Fruit fly (Drosophila melanogaster) whole organism, wandering third instar larva: ENCODE results near the gene CG34256.
A peak's percentile ranks its signal among the peaks of the same experiment; 100 is the strongest.

ENCODE experiments used
- Abd-B ChIP-seq: fragments of >200 bp; optimal IDR thresholded peaks from 2 replicates; lab custom pipeline; 2017; ENCODE audit warnings: missing biosample characterization, missing genetic modification characterization
- CG32264 ChIP-seq: fragments of 200-800 bp; sonication (Bioruptor generic); optimal IDR thresholded peaks from 2 replicates; lab custom pipeline; 2016; ENCODE audit warnings: missing biosample characterization, missing genetic modification characterization
- CG9705 ChIP-seq: fragments of 200-800 bp; sonication (Bioruptor generic); optimal IDR thresholded peaks from 2 replicates; lab custom pipeline; 2018; ENCODE audit warnings: missing biosample characterization, mild to moderate bottlenecking, missing genetic modification characterization
- CrebA ChIP-seq: fragments of 200-800 bp; sonication (Bioruptor generic); optimal IDR thresholded peaks from 2 replicates; lab custom pipeline; 2016; ENCODE audit warnings: missing biosample characterization, mild to moderate bottlenecking, missing genetic modification characterization, borderline replicate concordance
- Dfd ChIP-seq: fragments of >200 bp; optimal IDR thresholded peaks from 2 replicates; lab custom pipeline; 2017; ENCODE audit warnings: missing biosample characterization, missing genetic modification characterization
- Dif ChIP-seq: fragments of 200-275, 200-300 bp; sonication (Bioruptor generic); optimal IDR thresholded peaks from 2 replicates; lab custom pipeline; 2018; ENCODE audit warnings: missing biosample characterization, missing genetic modification characterization; ENCODE audit not compliant: partially characterized antibody
- GATAd ChIP-seq: sonication (Bioruptor generic); optimal IDR thresholded peaks from 2 replicates; lab custom pipeline; 2016; ENCODE audit warnings: missing biosample characterization, missing genetic modification characterization
- HLH106 ChIP-seq: fragments of 200-800 bp; optimal IDR thresholded peaks from 3 replicates; lab custom pipeline; 2019; ENCODE audit warnings: missing biosample characterization, mild to moderate bottlenecking, missing genetic modification characterization, moderate library complexity
- Hnf4 ChIP-seq: fragments of 200-800 bp; sonication (Bioruptor generic); optimal IDR thresholded peaks from 2 replicates; lab custom pipeline; 2016; ENCODE audit warnings: missing biosample characterization, mild to moderate bottlenecking, missing genetic modification characterization
- Hr78 ChIP-seq: fragments of >200 bp; optimal IDR thresholded peaks from 2 replicates; lab custom pipeline; 2017; ENCODE audit warnings: missing biosample characterization, missing genetic modification characterization
- Hr83 ChIP-seq: fragments of 200-300 bp; sonication (Bioruptor generic); optimal IDR thresholded peaks from 2 replicates; lab custom pipeline; 2016; ENCODE audit warnings: missing biosample characterization, mild to moderate bottlenecking, missing genetic modification characterization, moderate library complexity; ENCODE audit not compliant: poor library complexity, severe bottlenecking
- Jra ChIP-seq: sonication (Bioruptor generic); optimal IDR thresholded peaks from 2 replicates; lab custom pipeline; 2016; ENCODE audit warnings: missing biosample characterization, missing genetic modification characterization
- Mio ChIP-seq: sonication (Bioruptor generic); optimal IDR thresholded peaks from 2 replicates; lab custom pipeline; 2016; ENCODE audit warnings: missing biosample characterization, missing genetic modification characterization
- Myc ChIP-seq: fragments of >200 bp; optimal IDR thresholded peaks from 2 replicates; lab custom pipeline; 2017
- N ChIP-seq: fragments of >200 bp; optimal IDR thresholded peaks from 2 replicates; lab custom pipeline; 2018; ENCODE audit warnings: missing biosample characterization, missing external identifiers, missing genetic modification characterization
- OdsH ChIP-seq: fragments of 200-800 bp; sonication (Bioruptor generic); optimal IDR thresholded peaks from 2 replicates; lab custom pipeline; 2016; ENCODE audit warnings: missing biosample characterization, mild to moderate bottlenecking, missing genetic modification characterization
- Rel ChIP-seq, 2 experiments: fragments of 200-800 bp; sonication (Bioruptor generic) in 1 of 2; optimal IDR thresholded peaks; 2 replicates in 1 of 2; 3 replicates in 1 of 2; lab custom pipeline; 2016 to 2019; ENCODE audit warnings: mild to moderate bottlenecking in 2 of 2, missing biosample characterization in 2 of 2, missing genetic modification characterization in 2 of 2, moderate library complexity in 1 of 2
- Sp1 ChIP-seq: fragments of 200-800 bp; sonication (Bioruptor generic); optimal IDR thresholded peaks from 3 replicates; lab custom pipeline; 2019; ENCODE audit warnings: missing biosample characterization, mild to moderate bottlenecking, missing genetic modification characterization, moderate library complexity
- Vsx2 ChIP-seq: fragments of 200-300, 225-300 bp; sonication (Bioruptor generic); optimal IDR thresholded peaks from 2 replicates; lab custom pipeline; 2018; ENCODE audit warnings: missing biosample characterization, missing genetic modification characterization; ENCODE audit not compliant: partially characterized antibody
- br ChIP-seq: fragments of 200-800 bp; sonication (Bioruptor generic); optimal IDR thresholded peaks from 2 replicates; lab custom pipeline; 2016; ENCODE audit warnings: missing biosample characterization, missing genetic modification characterization
- brk ChIP-seq: fragments of 200-800 bp; sonication (Bioruptor generic); optimal IDR thresholded peaks from 2 replicates; lab custom pipeline; 2016; ENCODE audit warnings: missing biosample characterization, mild to moderate bottlenecking, missing genetic modification characterization
- dl ChIP-seq, 2 experiments: fragments of 175-275, 200-275 bp in 1 of 2; fragments of 200-275 bp in 1 of 2; sonication (Bioruptor generic); optimal IDR thresholded peaks; lab custom pipeline; 2018; ENCODE audit warnings: mild to moderate bottlenecking in 2 of 2, missing biosample characterization in 2 of 2, missing genetic modification characterization in 2 of 2, moderate library complexity in 2 of 2; ENCODE audit not compliant: partially characterized antibody in 2 of 2, insufficient read depth in 1 of 2
- dmrt93B ChIP-seq: fragments of 200-800 bp; sonication (Bioruptor generic); optimal IDR thresholded peaks from 2 replicates; lab custom pipeline; 2018; ENCODE audit warnings: missing biosample characterization, mild to moderate bottlenecking, missing genetic modification characterization
- dsf ChIP-seq: sonication (Bioruptor generic); optimal IDR thresholded peaks from 2 replicates; lab custom pipeline; 2016; ENCODE audit warnings: missing biosample characterization, missing genetic modification characterization, borderline replicate concordance
- ey ChIP-seq: fragments of 200-800 bp; sonication (Bioruptor generic); optimal IDR thresholded peaks from 2 replicates; lab custom pipeline; 2016; ENCODE audit warnings: missing biosample characterization, missing genetic modification characterization
- foxo ChIP-seq, 2 experiments: fragments of 200-800 bp; sonication (Bioruptor generic); optimal IDR thresholded peaks; 2 replicates in 1 of 2; 3 replicates in 1 of 2; lab custom pipeline; 2016 to 2017; ENCODE audit warnings: missing biosample characterization in 2 of 2, missing genetic modification characterization in 2 of 2
- fru ChIP-seq: fragments of 200-800 bp; sonication (Bioruptor generic); optimal IDR thresholded peaks from 3 replicates; lab custom pipeline; 2016; ENCODE audit warnings: missing biosample characterization, mild to moderate bottlenecking, missing genetic modification characterization
- h ChIP-seq: fragments of 200-800 bp; sonication (Bioruptor generic); optimal IDR thresholded peaks from 3 replicates; lab custom pipeline; 2016; ENCODE audit warnings: missing biosample characterization, mild to moderate bottlenecking, missing genetic modification characterization
- jim ChIP-seq: fragments of 175-275, 200-325 bp; sonication (Bioruptor generic); optimal IDR thresholded peaks from 2 replicates; lab custom pipeline; 2016; ENCODE audit warnings: missing biosample characterization, mild to moderate bottlenecking, missing genetic modification characterization
- lola ChIP-seq: fragments of >200 bp; optimal IDR thresholded peaks from 2 replicates; lab custom pipeline; 2017; ENCODE audit warnings: missing biosample characterization, missing genetic modification characterization
- pan ChIP-seq: fragments of >200 bp; optimal IDR thresholded peaks from 2 replicates; lab custom pipeline; 2017
- psq ChIP-seq: fragments of 200-800 bp; sonication (Bioruptor generic); optimal IDR thresholded peaks from 3 replicates; lab custom pipeline; 2017; ENCODE audit warnings: missing biosample characterization, mild to moderate bottlenecking, missing genetic modification characterization, moderate library complexity
- rgr ChIP-seq: fragments of 200-800 bp; sonication (Bioruptor generic); optimal IDR thresholded peaks from 3 replicates; lab custom pipeline; 2016; ENCODE audit warnings: missing biosample characterization, mild to moderate bottlenecking, missing genetic modification characterization
- sage ChIP-seq: fragments of 200-800 bp; sonication (Bioruptor generic); optimal IDR thresholded peaks from 2 replicates; lab custom pipeline; 2016; ENCODE audit warnings: missing biosample characterization, mild to moderate bottlenecking, missing genetic modification characterization
- sv ChIP-seq: fragments of 200-800 bp; sonication (Bioruptor generic); optimal IDR thresholded peaks from 3 replicates; lab custom pipeline; 2016; ENCODE audit warnings: missing biosample characterization, missing genetic modification characterization
- tai ChIP-seq: sonication (Bioruptor generic); optimal IDR thresholded peaks from 2 replicates; lab custom pipeline; 2016; ENCODE audit warnings: missing biosample characterization, missing genetic modification characterization
- usp ChIP-seq: fragments of >200 bp; optimal IDR thresholded peaks from 2 replicates; lab custom pipeline; 2017; ENCODE audit warnings: missing biosample characterization, missing genetic modification characterization
- woc ChIP-seq: sonication (Bioruptor generic); optimal IDR thresholded peaks from 2 replicates; lab custom pipeline; 2016; ENCODE audit warnings: missing biosample characterization, mild to moderate bottlenecking, missing genetic modification characterization

Gene CG34256

DNA sequence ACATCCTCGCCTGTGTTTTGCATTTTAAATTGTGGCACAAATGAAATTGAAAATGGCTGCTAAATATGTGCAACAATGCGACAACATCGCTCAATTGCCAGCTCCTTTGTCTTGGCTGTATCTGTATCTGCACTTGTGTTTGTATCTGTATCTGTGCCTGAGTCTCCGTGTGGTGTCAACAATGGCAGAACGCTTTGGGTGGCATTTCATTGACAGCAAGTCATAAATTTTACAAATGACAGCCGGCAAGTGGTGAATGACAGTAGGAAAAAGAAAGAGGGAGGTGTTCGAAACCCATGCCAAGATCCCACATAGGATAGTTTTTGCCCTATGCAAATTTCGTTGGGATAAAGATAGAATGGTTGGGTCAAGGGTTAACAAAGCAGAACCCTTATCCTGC lies 42.2 kb upstream of the CG34256 start:
- TF ChIP-seq dmrt93B (GFP tag; lab: Kevin White, UChicago) (no peak), Hnf4 (no peak), dl (GFP tag; optimal IDR thresholded peaks at IDR 0.05; lab: Kevin White, UChicago; ENCODE audit: insufficient read depth in 1 of 2, partially characterized antibody in 2 of 2) (no peak), tai (no peak), N (GFP tag; lab: Kevin White, UChicago) (no peak), Mio (no peak), woc (no peak)

DNA sequence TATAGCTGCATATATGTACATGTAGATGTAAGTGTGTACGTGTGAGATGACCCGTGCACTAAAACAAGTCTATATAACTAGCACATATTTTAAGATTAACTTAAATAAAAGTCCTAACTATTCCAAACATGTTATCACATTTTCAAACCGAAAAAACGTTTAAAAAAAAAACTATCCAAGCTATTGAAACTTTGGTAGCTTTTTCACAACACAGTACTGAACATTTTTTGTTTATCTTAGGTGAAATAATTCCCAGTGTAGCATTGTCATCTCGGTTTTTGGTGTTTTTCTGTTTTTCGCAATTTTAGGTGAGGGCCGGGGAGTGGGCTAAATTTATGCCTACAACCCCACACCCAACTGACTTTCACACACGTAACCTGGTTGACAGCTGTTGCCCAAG lies 37.6 kb upstream of the CG34256 start:
- TF ChIP-seq Abd-B (GFP tag; lab: Kevin White, UChicago) (no peak), usp (no peak), sv (GFP tag; lab: Kevin White, UChicago) (no peak), Mio (no peak), h (GFP tag; lab: Kevin White, UChicago) (no peak), sage (GFP tag; lab: Kevin White, UChicago) (no peak), dmrt93B (GFP tag; lab: Kevin White, UChicago) (no peak), Dfd (no peak), pan (lab: Kevin White, UChicago) (no peak)
- TF ChIP-seq, all 38 proteins: peak for 0

DNA sequence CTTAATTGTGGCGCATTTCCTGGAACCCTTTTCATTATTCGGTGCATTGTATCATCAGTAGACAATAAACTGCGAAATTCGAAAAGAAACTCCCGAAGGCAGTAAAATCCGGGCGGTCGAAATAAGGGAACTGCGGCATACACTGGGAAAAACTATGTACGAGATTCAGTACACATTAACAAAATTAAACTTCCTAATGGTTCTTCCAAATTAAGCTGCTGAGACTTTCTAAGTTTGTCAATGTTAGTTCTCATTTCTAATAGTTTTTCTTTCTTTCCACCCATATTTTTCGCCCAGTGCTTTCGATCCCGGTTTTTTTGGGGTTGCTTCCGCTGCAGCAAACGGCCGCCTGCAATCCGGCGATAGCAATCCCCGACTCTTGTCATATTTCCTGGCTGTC lies 35.2 kb upstream of the CG34256 start:
- TF ChIP-seq usp (no peak), Abd-B (GFP tag; lab: Kevin White, UChicago) (no peak), woc (peak; percentile 44), lola (no peak), CG32264 (peak; percentile 24), CG9705 (GFP tag; lab: Kevin White, UChicago) (no peak), Mio (no peak), GATAd (GFP tag; lab: Kevin White, UChicago) (no peak), rgr (GFP tag; lab: Kevin White, UChicago) (peak; percentile 69), br (peak; percentile 60), dl (GFP tag; optimal IDR thresholded peaks at IDR 0.05; lab: Kevin White, UChicago; ENCODE audit: insufficient read depth in 1 of 2, partially characterized antibody in 2 of 2) (no peak), Dif (no peak), OdsH (peak; percentile 69), Hnf4 (no peak), dmrt93B (GFP tag; lab: Kevin White, UChicago) (no peak), tai (no peak), HLH106 (tag; lab: Kevin White, UChicago) (peak; percentile 73), psq (GFP tag; lab: Kevin White, UChicago) (peak; percentile 54), Hr78 (GFP tag; lab: Kevin White, UChicago) (no peak), jim (no peak), fru (GFP tag; lab: Kevin White, UChicago) (peak; percentile 53), sage (GFP tag; lab: Kevin White, UChicago) (peak; percentile 44), Myc (lab: Kevin White, UChicago) (no peak), N (GFP tag; lab: Kevin White, UChicago) (no peak), foxo (GFP tag; optimal IDR thresholded peaks at IDR 0.05; lab: Kevin White, UChicago) (peak in 1 of 2 experiments; percentile 60), Vsx2 (GFP tag; lab: Kevin White, UChicago) (no peak), Sp1 (peak; percentile 77), pan (lab: Kevin White, UChicago) (no peak), Dfd (no peak), Jra (GFP tag; lab: Kevin White, UChicago) (no peak), brk (peak; percentile 2), dsf (no peak), sv (GFP tag; lab: Kevin White, UChicago) (peak; percentile 54), Hr83 (no peak), Rel (GFP tag; optimal IDR thresholded peaks at IDR 0.05; lab: Kevin White, UChicago) (no peak), Rel (tag; optimal IDR thresholded peaks at IDR 0.05; lab: Kevin White, UChicago) (peak; percentile 31), h (GFP tag; lab: Kevin White, UChicago) (peak; percentile 82), ey (GFP tag; lab: Kevin White, UChicago) (peak; percentile 70), CrebA (GFP tag; lab: Kevin White, UChicago) (no peak)
